Fruit fly (Drosophila melanogaster) whole organism, prepupa: ENCODE measurements around the gene CG16865.

Source experiments
- Blimp-1 ChIP-seq: fragments of 200-800 bp; sonication (Bioruptor generic); optimal IDR thresholded peaks from 3 replicates; lab custom pipeline; 2017; ENCODE audit warnings: missing biosample characterization, missing genetic modification characterization, mild to moderate bottlenecking, moderate library complexity, missing genetic modification reagents
- CG15336 ChIP-seq: fragments of 200-800 bp; sonication (Bioruptor generic); IDR thresholded peaks from 2 replicates; pipeline ENCODE4 v1.3.6; 2022; ENCODE audit warnings: missing biosample characterization, missing genetic modification characterization
- CG1621 ChIP-seq: fragments of 200-800 bp; sonication (Bioruptor generic); optimal IDR thresholded peaks from 3 replicates; lab custom pipeline; 2018; ENCODE audit warnings: missing biosample characterization, mild to moderate bottlenecking, missing genetic modification characterization
- CG31627 ChIP-seq: fragments of 200-800 bp; sonication (Bioruptor generic); optimal IDR thresholded peaks from 3 replicates; lab custom pipeline; 2016; ENCODE audit warnings: missing biosample characterization, missing genetic modification characterization
- CG32006 ChIP-seq: fragments of 200-800 bp; sonication (Bioruptor generic); optimal IDR thresholded peaks from 3 replicates; lab custom pipeline; 2017; ENCODE audit warnings: missing biosample characterization, mild to moderate bottlenecking, missing genetic modification characterization
- CG3919 ChIP-seq: fragments of 200-800 bp; sonication (Bioruptor generic); optimal IDR thresholded peaks from 3 replicates; lab custom pipeline; 2016; ENCODE audit warnings: missing biosample characterization, missing genetic modification characterization
- CG6163 ChIP-seq: fragments of 200-800 bp; sonication (Bioruptor generic); IDR thresholded peaks from 3 replicates; pipeline ENCODE4 v1.3.6; 2022; ENCODE audit warnings: missing biosample characterization, missing genetic modification characterization
- CG6808 ChIP-seq: fragments of 200-800 bp; sonication (Bioruptor generic); optimal IDR thresholded peaks from 3 replicates; lab custom pipeline; 2017; ENCODE audit warnings: missing biosample characterization, missing genetic modification characterization, mild to moderate bottlenecking, moderate library complexity, missing genetic modification reagents
- CG6854 ChIP-seq: fragments of 200-800 bp; sonication (Bioruptor generic); optimal IDR thresholded peaks from 2 replicates; lab custom pipeline; 2017; ENCODE audit warnings: missing biosample characterization, mild to moderate bottlenecking, missing genetic modification characterization
- CG8119 ChIP-seq: fragments of 200-800 bp; sonication (Bioruptor generic); IDR thresholded peaks from 3 replicates; pipeline ENCODE4 v1.3.6; 2022; ENCODE audit warnings: missing biosample characterization, missing genetic modification characterization
- CG8319 ChIP-seq: fragments of 200-800 bp; sonication (Bioruptor generic); optimal IDR thresholded peaks from 3 replicates; lab custom pipeline; 2016; ENCODE audit warnings: missing biosample characterization, missing genetic modification characterization
- CG9139 ChIP-seq: fragments of 200-800 bp; sonication (Bioruptor generic); optimal IDR thresholded peaks from 3 replicates; lab custom pipeline; 2017; ENCODE audit warnings: missing biosample characterization, mild to moderate bottlenecking, missing genetic modification characterization
- Eip78C ChIP-seq: fragments of 200-800 bp; sonication (Bioruptor generic); peaks from one replicate; lab custom pipeline; 2016; ENCODE audit warnings: missing biosample characterization, missing genetic modification characterization
- Eip93F ChIP-seq: fragments of 200-800 bp; sonication (Bioruptor generic); optimal IDR thresholded peaks from 2 replicates; lab custom pipeline; 2016; ENCODE audit warnings: missing biosample characterization, mild to moderate bottlenecking, missing genetic modification characterization
- Gug ChIP-seq: fragments of 200-800 bp; sonication (Bioruptor generic); IDR thresholded peaks from 2 replicates; pipeline ENCODE4 v1.3.6; 2022; ENCODE audit warnings: missing biosample characterization, missing genetic modification characterization
- Hr38 ChIP-seq: sonication (Bioruptor generic); optimal IDR thresholded peaks from 2 replicates; lab custom pipeline; 2016; ENCODE audit warnings: missing biosample characterization, missing genetic modification characterization
- Hr39 ChIP-seq: fragments of 200-800 bp; sonication (Bioruptor generic); optimal IDR thresholded peaks from 2 replicates; lab custom pipeline; 2016; ENCODE audit warnings: missing biosample characterization, missing genetic modification characterization
- Hr4 ChIP-seq: fragments of 200-800 bp; sonication (Bioruptor generic); optimal IDR thresholded peaks from 3 replicates; lab custom pipeline; 2016; ENCODE audit warnings: missing biosample characterization, missing genetic modification characterization
- Lpt ChIP-seq: fragments of 200-800 bp; sonication (Bioruptor generic); optimal IDR thresholded peaks from 3 replicates; lab custom pipeline; 2016; ENCODE audit warnings: missing biosample characterization, missing genetic modification characterization
- Met ChIP-seq: fragments of 200-800 bp; sonication (Bioruptor generic); optimal IDR thresholded peaks from 3 replicates; lab custom pipeline; 2016; ENCODE audit warnings: missing biosample characterization, missing genetic modification characterization
- OdsH ChIP-seq: fragments of 200-800 bp; sonication (Bioruptor generic); optimal IDR thresholded peaks from 3 replicates; lab custom pipeline; 2016; ENCODE audit warnings: missing biosample characterization, missing genetic modification characterization
- Smox ChIP-seq: fragments of 200-800 bp; sonication (Bioruptor generic); optimal IDR thresholded peaks from 3 replicates; lab custom pipeline; 2016; ENCODE audit warnings: missing biosample characterization, missing genetic modification characterization
- Sox14 ChIP-seq: fragments of 200-800 bp; sonication (Bioruptor generic); optimal IDR thresholded peaks from 3 replicates; lab custom pipeline; 2016; ENCODE audit warnings: missing biosample characterization, missing genetic modification characterization
- Sox15 ChIP-seq: fragments of 200-800 bp; sonication (Bioruptor generic); optimal IDR thresholded peaks from 3 replicates; lab custom pipeline; 2016; ENCODE audit warnings: missing biosample characterization, missing genetic modification characterization
- achi ChIP-seq: fragments of 200-800 bp; sonication (Bioruptor generic); optimal IDR thresholded peaks from 3 replicates; lab custom pipeline; 2016; ENCODE audit warnings: missing biosample characterization, missing genetic modification characterization
- cyc ChIP-seq: fragments of 200-800 bp; sonication (Bioruptor generic); optimal IDR thresholded peaks from 3 replicates; lab custom pipeline; 2016; ENCODE audit warnings: missing biosample characterization, missing genetic modification characterization
- eg ChIP-seq: fragments of 200-800 bp; sonication (Bioruptor generic); IDR thresholded peaks from 3 replicates; pipeline ENCODE4 v1.3.6; 2022; ENCODE audit warnings: missing biosample characterization, missing genetic modification characterization
- fd59A ChIP-seq: fragments of 200-800 bp; sonication (Bioruptor generic); optimal IDR thresholded peaks from 2 replicates; lab custom pipeline; 2017; ENCODE audit warnings: missing biosample characterization, mild to moderate bottlenecking, missing genetic modification characterization, missing genetic modification reagents
- fkh ChIP-seq: fragments of 200-800 bp; sonication (Bioruptor generic); optimal IDR thresholded peaks from 3 replicates; lab custom pipeline; 2017; ENCODE audit warnings: missing biosample characterization, mild to moderate bottlenecking, missing genetic modification characterization, moderate library complexity
- lz ChIP-seq: fragments of 200-800 bp; sonication (Bioruptor generic); optimal IDR thresholded peaks from 3 replicates; lab custom pipeline; 2016; ENCODE audit warnings: missing biosample characterization, missing genetic modification characterization
- ss ChIP-seq, 2 experiments: fragments of 200-800 bp; sonication (Bioruptor generic); optimal IDR thresholded peaks; 2 replicates in 1 of 2; 3 replicates in 1 of 2; lab custom pipeline; 2017 to 2018; ENCODE audit warnings: mild to moderate bottlenecking in 2 of 2, missing biosample characterization in 2 of 2, missing genetic modification characterization in 2 of 2, moderate library complexity in 1 of 2
- svp ChIP-seq: fragments of 200-800 bp; sonication (Bioruptor generic); peaks from one replicate; lab custom pipeline; 2016; ENCODE audit warnings: missing biosample characterization, missing genetic modification characterization
- topi ChIP-seq: fragments of 200-800 bp; sonication (Bioruptor generic); optimal IDR thresholded peaks from 3 replicates; lab custom pipeline; 2016; ENCODE audit warnings: missing biosample characterization, missing genetic modification characterization
- vri ChIP-seq: fragments of 200-800 bp; sonication (Bioruptor generic); optimal IDR thresholded peaks from 3 replicates; lab custom pipeline; 2016; ENCODE audit warnings: missing biosample characterization, mild to moderate bottlenecking, missing genetic modification characterization

CG16865 gene

DNA sequence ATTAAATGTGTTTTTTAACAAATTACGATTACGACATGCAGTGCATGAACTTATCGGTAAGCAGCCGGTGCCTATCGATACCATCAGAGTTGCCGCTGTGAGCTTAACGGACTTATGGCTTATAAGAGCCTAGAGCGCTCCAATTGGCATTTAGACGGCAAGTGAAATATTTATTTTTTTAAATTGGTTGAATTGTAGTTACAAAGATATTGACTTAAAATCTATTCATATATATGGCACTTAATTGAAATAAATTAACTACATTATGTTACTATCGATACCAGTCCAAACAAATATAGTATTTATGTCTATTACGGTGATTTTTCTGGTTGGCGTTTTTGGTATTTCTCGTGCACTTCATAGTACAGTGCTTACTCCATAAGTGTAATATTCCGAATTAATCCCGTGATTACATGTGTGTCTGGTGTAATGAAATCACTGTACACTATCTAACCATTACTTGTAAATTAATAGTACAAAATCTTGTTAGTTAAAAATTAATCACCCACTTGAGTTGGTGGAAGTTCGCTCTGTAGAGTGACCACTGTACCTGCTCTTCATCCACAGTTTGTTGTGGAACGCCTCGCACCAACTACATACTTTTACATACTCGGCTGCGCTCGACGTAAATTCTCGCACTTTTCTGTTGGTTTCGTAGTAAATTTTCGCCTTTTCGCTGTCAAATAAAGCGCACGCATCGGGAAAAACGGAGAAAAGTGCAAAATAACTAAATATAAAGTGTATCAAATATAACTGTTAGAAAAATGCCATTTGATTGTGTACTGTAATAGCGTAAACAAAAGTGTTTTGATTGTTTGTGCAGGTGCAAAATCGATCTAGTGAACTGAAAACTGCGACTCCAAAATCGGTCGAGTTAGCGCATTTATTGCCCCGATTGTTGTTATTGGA, 23.9 kb downstream of the CG16865 start, which contains the start of the genes mRpS23 and CenG1A (continued):
- TF ChIP-seq fd59A (GFP tag; lab: Kevin White, UChicago) (peak; percentile 100), Gug (peak; percentile 100), CG9139 (GFP tag; lab: Kevin White, UChicago) (peak; percentile 99), Hr38 (GFP tag; lab: Kevin White, UChicago) (peak; percentile 100), Eip78C (peak; percentile 100), CG3919 (peak; percentile 100), Hr4 (GFP tag; lab: Kevin White, UChicago) (peak; percentile 100), achi (peak; percentile 99), OdsH (GFP tag; lab: Kevin White, UChicago) (peak; percentile 100), eg (GFP tag; lab: Robert Waterston, UW) (peak; percentile 100), cyc (GFP tag; lab: Kevin White, UChicago) (peak; percentile 100)

DNA sequence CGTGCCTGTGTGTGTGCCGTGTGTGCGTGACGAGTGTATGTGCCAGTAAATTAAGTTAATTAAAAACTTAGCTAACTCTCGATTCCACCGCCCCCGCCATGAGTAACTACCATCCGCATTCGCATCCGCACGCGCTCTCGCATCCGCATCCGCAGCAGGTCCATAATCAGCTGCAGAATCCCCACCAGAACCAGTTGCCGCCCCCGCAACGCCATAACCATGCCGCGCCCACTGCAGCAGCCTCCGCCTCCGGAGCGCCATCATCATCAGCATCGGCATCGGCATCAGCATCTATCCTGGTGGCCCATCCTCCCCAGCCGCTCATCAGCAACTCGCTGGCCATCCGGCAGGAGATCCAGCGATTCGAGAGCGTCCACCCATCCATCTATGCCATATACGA, 24.6 kb downstream of the CG16865 start:
- TF ChIP-seq Gug = no peak
- TF ChIP-seq eg (GFP tag; lab: Robert Waterston, UW) = 0 out of 3 replicates have a peak, but pooled peaks have one; percentile 19
- TF ChIP-seq CG1621 (tag; lab: Kevin White, UChicago) = no peak
- no peak for TF ChIP-seq cyc (GFP tag; lab: Kevin White, UChicago)
- TF ChIP-seq, all 60 proteins: peak for 1

- TF ChIP-seq vri (GFP tag; lab: Kevin White, UChicago) (peak; percentile 16), CG8319 (GFP tag; lab: Kevin White, UChicago) (no peak), CG6163 (0 out of 3 replicates have a peak, but pooled peaks have one; percentile 35), CG15336 (GFP tag; lab: Robert Waterston, UW) (no peak), topi (GFP tag; lab: Kevin White, UChicago) (peak; percentile 4), CG6808 (GFP tag; lab: Kevin White, UChicago) (no peak), cyc (GFP tag; lab: Kevin White, UChicago) (no peak), Sox14 (GFP tag; lab: Kevin White, UChicago) (no peak), CG32006 (GFP tag; lab: Kevin White, UChicago) (no peak), Blimp-1 (GFP tag; lab: Kevin White, UChicago) (peak; percentile 29), ss (GFP tag; optimal IDR thresholded peaks at IDR 0.05; lab: Kevin White, UChicago) (peak in 1 of 2 experiments; percentile 60), Lpt (GFP tag; lab: Kevin White, UChicago) (peak; percentile 20), Smox (no peak), Eip78C (peak; percentile 79), CG6854 (no peak), CG8119 (GFP tag; lab: Robert Waterston, UW) (no peak), svp (peak; percentile 92)
Observed at dm6 chr2L:13837579-13837978, 26.3 kb downstream of the CG16865 start.

DNA sequence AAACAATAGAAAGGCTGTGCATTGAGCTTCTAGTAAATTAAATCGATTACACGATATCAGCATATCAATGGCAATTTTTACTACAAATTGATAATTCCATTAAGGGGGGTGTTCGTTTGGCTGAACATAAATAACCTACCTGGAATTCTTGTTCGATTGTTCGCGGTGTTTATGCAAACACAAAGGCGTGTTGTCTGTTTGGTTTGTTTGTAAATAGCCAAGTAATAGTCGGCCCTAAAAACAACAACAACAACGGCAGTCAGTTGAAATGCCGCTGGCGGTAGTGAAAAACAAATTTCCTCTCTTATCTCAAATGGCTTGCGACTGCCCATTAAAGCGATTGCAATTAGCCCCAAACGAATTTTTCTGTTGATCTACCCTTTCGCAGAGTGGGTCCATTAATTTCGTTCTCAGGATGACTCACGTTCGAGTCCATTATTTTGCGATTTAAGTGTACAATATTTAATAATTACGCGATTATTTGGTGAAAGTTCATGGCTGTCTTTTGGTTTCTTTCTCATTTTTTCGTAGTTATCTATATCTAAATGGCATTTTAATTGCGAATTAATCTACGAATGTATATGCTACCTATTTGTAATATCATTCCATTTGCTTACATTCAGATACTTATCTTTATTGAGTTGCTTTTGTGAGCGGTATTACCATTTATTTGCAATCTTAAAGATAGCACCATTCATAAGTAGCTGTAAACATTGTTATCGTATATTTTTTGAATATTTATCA, 27.5 kb downstream of the CG16865 start:
- TF ChIP-seq lz (GFP tag; lab: Kevin White, UChicago) (peak; percentile 20), vri (GFP tag; lab: Kevin White, UChicago) (peak; percentile 3), Sox15 (GFP tag; lab: Kevin White, UChicago) (no peak), Hr4 (GFP tag; lab: Kevin White, UChicago) (no peak), cyc (GFP tag; lab: Kevin White, UChicago) (no peak), CG15336 (GFP tag; lab: Robert Waterston, UW) (0 out of 2 replicates have a peak, but pooled peaks have one; percentile 18), Met (peak; percentile 30), fkh (peak; percentile 42), achi (no peak), Eip78C (peak; percentile 68), CG31627 (peak; percentile 17), Hr39 (peak; percentile 3), Eip93F (GFP tag; lab: Kevin White, UChicago) (peak; percentile 7)
- TF ChIP-seq, all 60 proteins: peak for 9
